Worm (Caenorhabditis elegans) whole organism, L3 larva: ENCODE data around the gene K02D10.2.

Source experiments
- R02D3.7 ChIP-seq: fragments of 150-350 bp; optimal IDR thresholded peaks from 2 replicates; lab custom pipeline; 2014; ENCODE audit warnings: missing biosample characterization, missing genetic modification characterization
- fos-1 ChIP-seq: fragments of 150-350 bp; optimal IDR thresholded peaks from 2 replicates; lab custom pipeline; 2014; ENCODE audit warnings: missing biosample characterization, missing genetic modification characterization
- nhr-11 ChIP-seq: fragments of 150-350 bp; optimal IDR thresholded peaks from 2 replicates; lab custom pipeline; 2014; ENCODE audit warnings: missing biosample characterization, missing genetic modification characterization
- nhr-67 ChIP-seq: fragments of 150-350 bp; optimal IDR thresholded peaks from 2 replicates; lab custom pipeline; 2014; ENCODE audit warnings: missing biosample characterization, missing genetic modification characterization
- pqm-1 ChIP-seq: fragments of 150-350 bp; optimal IDR thresholded peaks from 2 replicates; lab custom pipeline; 2017; ENCODE audit warnings: missing biosample characterization, missing genetic modification characterization, inconsistent platforms
- unc-39 ChIP-seq: sonication (generic microtip); optimal IDR thresholded peaks from 4 replicates; lab custom pipeline; 2017; ENCODE audit warnings: missing biosample characterization, missing genetic modification characterization
- unc-62 ChIP-seq: fragments of 150-350 bp; sonication (generic microtip); optimal IDR thresholded peaks from 4 replicates; lab custom pipeline; 2014; ENCODE audit warnings: missing biosample characterization, missing genetic modification reagents, missing genetic modification characterization
- ztf-11 ChIP-seq: fragments of 150-350 bp; optimal IDR thresholded peaks from 2 replicates; lab custom pipeline; 2014; ENCODE audit warnings: missing biosample characterization, missing genetic modification characterization

DNA sequence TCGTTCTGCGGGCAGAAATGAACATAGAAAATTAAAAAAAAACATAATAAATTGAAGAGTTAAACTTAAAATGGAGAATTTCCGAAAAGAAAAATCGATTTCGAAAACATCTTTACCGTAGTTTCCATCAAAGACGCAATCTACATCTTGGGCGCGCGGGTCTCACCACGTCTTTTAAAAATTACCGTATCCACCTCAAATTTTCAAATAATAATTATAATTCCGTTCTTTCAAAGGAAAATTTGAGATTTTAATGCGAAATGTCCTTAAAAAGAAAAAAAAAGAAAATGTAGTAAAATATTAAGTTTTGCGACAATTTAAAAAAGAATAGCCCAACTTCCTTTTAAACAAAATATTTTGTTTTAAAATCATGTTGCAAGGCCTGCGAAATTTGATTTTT, 8.0 kb downstream of the K02D10.2 start:
- TF ChIP-seq fos-1 (tag; lab: Kevin White, UChicago) (no peak), R02D3.7 (no peak), pqm-1 (no peak), nhr-11 (no peak), ztf-11 (tag; lab: Kevin White, UChicago) (no peak), unc-62 (GFP tag; lab: Kevin White, UChicago) (no peak), unc-39 (no peak), nhr-67 (tag; lab: Kevin White, UChicago) (no peak)
